Worm (Caenorhabditis elegans) whole organism, L4 larva: ENCODE results near the gene srsx-26.

Experiments used
- D1046.2 ChIP-seq: fragments of 200-800 bp; sonication (Bioruptor generic); IDR thresholded peaks from 2 replicates; pipeline ENCODE4 v1.3.6; 2022; ENCODE audit warnings: missing genetic modification characterization, missing compliant biosample characterization
- Y105C5A.15 ChIP-seq: fragments of 200-800 bp; sonication (Bioruptor generic); IDR thresholded peaks from 2 replicates; pipeline ENCODE4 v1.3.6; 2022; ENCODE audit warnings: missing genetic modification characterization, missing compliant biosample characterization
- aha-1 ChIP-seq: fragments of 150-350 bp; peaks from one replicate; lab custom pipeline; 2014; ENCODE audit warnings: missing biosample characterization, missing genetic modification characterization
- ama-1 ChIP-seq: fragments of 150-350 bp; optimal IDR thresholded peaks from 2 replicates; lab custom pipeline; 2014; ENCODE audit warnings: inconsistent platforms, mixed read lengths
- ceh-62 ChIP-seq: sonication (generic microtip); optimal IDR thresholded peaks from 2 replicates; lab custom pipeline; 2017; ENCODE audit warnings: missing biosample characterization, missing genetic modification characterization
- ceh-82 ChIP-seq: sonication (generic microtip); optimal IDR thresholded peaks from 2 replicates; lab custom pipeline; 2017; ENCODE audit warnings: missing biosample characterization, missing genetic modification characterization
- cey-2 ChIP-seq: sonication (generic microtip); optimal IDR thresholded peaks from 3 replicates; lab custom pipeline; 2017; ENCODE audit warnings: missing genetic modification characterization, mild to moderate bottlenecking, missing compliant biosample characterization, antibody characterized with exemption, borderline replicate concordance; ENCODE audit not compliant: insufficient read depth
- daf-12 ChIP-seq: fragments of 150-350 bp; optimal IDR thresholded peaks from 2 replicates; lab custom pipeline; 2014; ENCODE audit warnings: missing biosample characterization, missing genetic modification reagents, missing genetic modification characterization
- daf-16 ChIP-seq, 3 experiments: sonication (generic microtip); optimal IDR thresholded peaks; 2 replicates each; lab custom pipeline; 2016 to 2017; ENCODE audit warnings: missing genetic modification characterization in 3 of 3, missing genetic modification reagents in 3 of 3, mild to moderate bottlenecking in 2 of 3, missing compliant biosample characterization in 2 of 3, missing biosample characterization in 1 of 3, moderate library complexity in 1 of 3
- daf-19 ChIP-seq: fragments of 200-800 bp; sonication (Bioruptor generic); conservative IDR thresholded peaks from 2 replicates; pipeline ENCODE4 v1.3.6; 2022; ENCODE audit warnings: missing genetic modification characterization, missing compliant biosample characterization
- dmd-6 ChIP-seq: fragments of 200-800 bp; sonication (Bioruptor generic); IDR thresholded peaks from 2 replicates; pipeline ENCODE4 v1.3.6; 2022; ENCODE audit warnings: missing genetic modification reagents, missing genetic modification characterization, missing compliant biosample characterization
- dve-1 ChIP-seq: sonication (generic microtip); optimal IDR thresholded peaks from 2 replicates; lab custom pipeline; 2017; ENCODE audit warnings: antibody characterized with exemption, mild to moderate bottlenecking, missing genetic modification characterization, missing compliant biosample characterization; ENCODE audit not compliant: insufficient read depth
- egl-43 ChIP-seq: fragments of 200-800 bp; sonication (Bioruptor generic); IDR thresholded peaks from 2 replicates; pipeline ENCODE4 v1.3.6; 2022; ENCODE audit warnings: missing genetic modification reagents, missing genetic modification characterization, missing compliant biosample characterization
- gei-8 ChIP-seq: fragments of 200-800 bp; sonication (Bioruptor generic); optimal IDR thresholded peaks from 2 replicates; lab custom pipeline; 2018; ENCODE audit warnings: mild to moderate bottlenecking, missing genetic modification characterization, missing compliant biosample characterization
- hlh-11 ChIP-seq: fragments of 200-800 bp; sonication (Bioruptor generic); optimal IDR thresholded peaks from 2 replicates; lab custom pipeline; 2018; ENCODE audit warnings: mild to moderate bottlenecking, missing genetic modification characterization, missing compliant biosample characterization
- hmg-1.1 ChIP-seq: fragments of 200-800 bp; sonication (Bioruptor generic); IDR thresholded peaks from 2 replicates; pipeline ENCODE4 v1.3.6; 2022; ENCODE audit warnings: missing genetic modification reagents, missing genetic modification characterization, missing compliant biosample characterization
- lin-1 ChIP-seq: fragments of 200-800 bp; sonication (Bioruptor generic); IDR thresholded peaks from 2 replicates; pipeline ENCODE4 v1.3.6; 2022; ENCODE audit warnings: missing genetic modification reagents, missing genetic modification characterization, missing compliant biosample characterization
- lin-38 ChIP-seq: fragments of 200-800 bp; sonication (Bioruptor generic); IDR thresholded peaks from 2 replicates; pipeline ENCODE4 v1.3.6; 2022; ENCODE audit warnings: missing genetic modification reagents, missing genetic modification characterization, missing compliant biosample characterization
- lsy-2 ChIP-seq, 2 experiments: fragments of 150-350 bp in 1 of 2; sonication (generic microtip) in 1 of 2; optimal IDR thresholded peaks; 2 replicates each; lab custom pipeline; 2014 to 2017; ENCODE audit warnings: missing biosample characterization in 2 of 2, missing genetic modification characterization in 2 of 2
- mes-2 ChIP-seq: sonication (generic microtip); optimal IDR thresholded peaks from 2 replicates; lab custom pipeline; 2016; ENCODE audit warnings: missing genotype, mild to moderate bottlenecking, missing genetic modification characterization, missing compliant biosample characterization; ENCODE audit not compliant: poor library complexity, severe bottlenecking
- mxl-3 ChIP-seq: fragments of 200-800 bp; sonication (Bioruptor generic); optimal IDR thresholded peaks from 2 replicates; lab custom pipeline; 2018; ENCODE audit warnings: mild to moderate bottlenecking, missing genetic modification characterization, missing compliant biosample characterization
- nhr-102 ChIP-seq: sonication (generic microtip); optimal IDR thresholded peaks from 2 replicates; lab custom pipeline; 2016; ENCODE audit warnings: mild to moderate bottlenecking, missing genetic modification characterization, moderate library complexity, missing compliant biosample characterization
- nhr-237 ChIP-seq: sonication (generic microtip); optimal IDR thresholded peaks from 2 replicates; lab custom pipeline; 2017; ENCODE audit warnings: missing biosample characterization, missing genetic modification characterization
- nhr-25 ChIP-seq: sonication (generic microtip); optimal IDR thresholded peaks from 2 replicates; lab custom pipeline; 2017; ENCODE audit warnings: missing genetic modification characterization, mild to moderate bottlenecking, missing compliant biosample characterization, antibody characterized with exemption, moderate library complexity, borderline replicate concordance; ENCODE audit not compliant: insufficient read depth
- nhr-28 ChIP-seq: fragments of 150-350 bp; optimal IDR thresholded peaks from 2 replicates; lab custom pipeline; 2014; ENCODE audit warnings: missing biosample characterization, missing genetic modification characterization
- nhr-77 ChIP-seq: fragments of 150-350 bp; optimal IDR thresholded peaks from 2 replicates; lab custom pipeline; 2014; ENCODE audit warnings: missing biosample characterization, missing genetic modification characterization
- pha-4 ChIP-seq, 2 experiments: fragments of 150-350 bp in 1 of 2; fragments of 200-800 bp in 1 of 2; sonication (Bioruptor generic) in 1 of 2; IDR thresholded peaks in 1 of 2; optimal IDR thresholded peaks in 1 of 2; 2 replicates each; pipeline versions ENCODE4 v1.3.6 to Lab custom; 2014 to 2022; ENCODE audit warnings: missing genetic modification characterization in 2 of 2, missing genetic modification reagents in 2 of 2, missing biosample characterization in 1 of 2, missing compliant biosample characterization in 1 of 2
- php-3 ChIP-seq: fragments of 200-800 bp; sonication (Bioruptor generic); IDR thresholded peaks from 2 replicates; pipeline ENCODE4 v1.3.6; 2022; ENCODE audit warnings: missing genetic modification reagents, missing genetic modification characterization, missing compliant biosample characterization
- pqm-1 ChIP-seq: sonication (generic microtip); optimal IDR thresholded peaks from 2 replicates; lab custom pipeline; 2017; ENCODE audit warnings: missing biosample characterization, missing genetic modification characterization
- rbr-2 ChIP-seq: sonication (generic microtip); optimal IDR thresholded peaks from 2 replicates; lab custom pipeline; 2016; ENCODE audit warnings: missing genotype, missing genetic modification characterization, missing compliant biosample characterization
- snpc-4 ChIP-seq: fragments of 150-350 bp; optimal IDR thresholded peaks from 2 replicates; lab custom pipeline; 2014; ENCODE audit warnings: missing biosample characterization, missing genetic modification characterization
- unc-39 ChIP-seq: sonication (generic microtip); optimal IDR thresholded peaks from 2 replicates; lab custom pipeline; 2017; ENCODE audit warnings: missing biosample characterization, missing genetic modification characterization
- vab-7 ChIP-seq: fragments of 200-800 bp; sonication (Bioruptor generic); IDR thresholded peaks from 2 replicates; pipeline ENCODE4 v1.3.6; 2022; ENCODE audit warnings: missing genetic modification reagents, missing genetic modification characterization, missing compliant biosample characterization
- zag-1 ChIP-seq: fragments of 150-350 bp; optimal IDR thresholded peaks from 2 replicates; lab custom pipeline; 2014; ENCODE audit warnings: missing biosample characterization, missing genetic modification characterization
- zfp-3 ChIP-seq: fragments of 200-800 bp; sonication (Bioruptor generic); conservative IDR thresholded peaks from 2 replicates; pipeline ENCODE4 v1.3.6; 2022; ENCODE audit warnings: missing genetic modification reagents, missing genetic modification characterization, missing compliant biosample characterization
- zip-11 ChIP-seq: fragments of 200-800 bp; sonication (Bioruptor generic); IDR thresholded peaks from 2 replicates; pipeline ENCODE4 v1.3.6; 2022; ENCODE audit warnings: missing genetic modification characterization, missing compliant biosample characterization
- zip-2 ChIP-seq: fragments of 150-350 bp; optimal IDR thresholded peaks from 2 replicates; lab custom pipeline; 2014; ENCODE audit warnings: missing biosample characterization, missing genetic modification characterization

srsx-26 gene

ce11 chrV:10104785-10105310, 43.6 kb upstream of the srsx-26 start, which contains the start of gene ugt-17:
ugt-17 (minus strand) TSS chrV:10104964.
- TF ChIP-seq mxl-3 (GFP tag; lab: Kevin White, UChicago) (no peak), nhr-28 (tag; lab: Kevin White, UChicago) (peak; percentile 65), Y105C5A.15 (GFP tag; lab: Robert Waterston, UW) (no peak), hmg-1.1 (no peak), nhr-77 (tag; lab: Kevin White, UChicago) (peak; percentile 61), egl-43 (GFP tag; lab: Robert Waterston, UW) (no peak), zfp-3 (GFP tag; lab: Robert Waterston, UW) (no peak), D1046.2 (GFP tag; lab: Robert Waterston, UW) (no peak), zip-11 (GFP tag; lab: Robert Waterston, UW) (no peak), lin-1 (GFP tag; lab: Robert Waterston, UW) (no peak), nhr-102 (tag; lab: Kevin White, UChicago) (peak; percentile 7), daf-16 (GFP tag; optimal IDR thresholded peaks at IDR 0.05; lab: Kevin White, UChicago) (no peak), daf-16 (tag; optimal IDR thresholded peaks at IDR 0.05; lab: Kevin White, UChicago) (peak; percentile 91), pqm-1 (tag; lab: Kevin White, UChicago) (peak; percentile 74), cey-2 (tag; lab: Kevin White, UChicago) (no peak), nhr-237 (tag; lab: Kevin White, UChicago) (no peak), hlh-11 (peak; percentile 50), zag-1 (tag; lab: Kevin White, UChicago) (no peak), dve-1 (tag; lab: Kevin White, UChicago) (peak; percentile 70), ceh-82 (no peak), ceh-62 (tag; lab: Kevin White, UChicago) (no peak), ama-1 (lab: Kevin White, UChicago) (no peak), unc-39 (tag; lab: Kevin White, UChicago) (no peak), php-3 (GFP tag; lab: Robert Waterston, UW) (peak; percentile 60; the same call in 1 of the 2 replicates), vab-7 (no peak), dmd-6 (GFP tag; lab: Robert Waterston, UW) (peak; percentile 78)
- TF ChIP-seq, all 104 proteins: peak for 9

- TF ChIP-seq aha-1 (tag; lab: Kevin White, UChicago) = peak; percentile 44
- TF ChIP-seq daf-16 (GFP tag; optimal IDR thresholded peaks at IDR 0.05; lab: Kevin White, UChicago) = no peak
- no peak for TF ChIP-seq daf-16 (tag; optimal IDR thresholded peaks at IDR 0.05; lab: Kevin White, UChicago)
Observed at ce11 chrV:10105412-10105811, 43.0 kb upstream of the srsx-26 start, which contains the start of gene C08B6.2. C08B6.2 (plus strand) TSS chrV:10105712.

- TF ChIP-seq lsy-2 (tag; optimal IDR thresholded peaks at IDR 0.05; lab: Kevin White, UChicago) (no peak), zip-2 (tag; lab: Kevin White, UChicago) (no peak), pha-4 (GFP tag; IDR thresholded peaks at IDR 0.05; lab: Robert Waterston, UW) (no peak), pha-4 (tag; optimal IDR thresholded peaks at IDR 0.05; lab: Kevin White, UChicago) (no peak), snpc-4 (tag; lab: Kevin White, UChicago) (no peak), gei-8 (GFP tag; lab: Kevin White, UChicago) (no peak), daf-19 (no peak), dve-1 (tag; lab: Kevin White, UChicago) (no peak), lin-38 (GFP tag; lab: Robert Waterston, UW) (no peak), rbr-2 (tag; lab: Kevin White, UChicago) (no peak), zag-1 (tag; lab: Kevin White, UChicago) (no peak), nhr-25 (tag; lab: Kevin White, UChicago) (no peak), daf-12 (tag; lab: Kevin White, UChicago) (no peak), php-3 (GFP tag; lab: Robert Waterston, UW) (no peak), mes-2 (tag; lab: Kevin White, UChicago) (no peak)
Observed at ce11 chrV:10107309-10107708, 41.1 kb upstream of the srsx-26 start, which contains the start of gene C08B6.11. C08B6.11 (plus strand) TSS chrV:10107609.
